Worm (Caenorhabditis elegans): ENCODE results near the gene rac-2.

DNA sequence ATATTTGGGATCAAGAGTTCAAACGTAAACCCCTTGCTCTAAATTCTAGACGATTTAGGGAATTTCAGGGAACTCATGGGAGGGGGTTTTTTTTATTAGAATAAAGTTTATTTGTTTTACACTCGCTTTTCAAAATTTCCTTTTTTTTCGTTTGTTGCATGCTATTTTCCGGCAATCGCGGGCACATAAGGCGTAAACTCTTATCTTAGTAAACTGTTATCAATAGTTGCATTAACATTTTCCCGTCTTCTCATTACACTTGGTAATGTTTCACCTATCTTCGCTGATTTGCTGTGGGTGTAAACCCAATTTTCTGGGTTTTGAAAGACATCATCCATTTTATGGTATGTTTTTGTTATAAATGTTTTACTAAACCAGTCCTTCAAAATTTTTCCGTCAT, 14.1 kb upstream of the rac-2 start:
- TF ChIP-seq pqm-1 (tag; optimal IDR thresholded peaks at IDR 0.05) (no peak), K09A11.1 (tag; optimal IDR thresholded peaks at IDR 0.05; ENCODE audit: insufficient read depth) (no peak), nhr-11 (tag; optimal IDR thresholded peaks at IDR 0.05) (no peak), nfya-1 (tag; optimal IDR thresholded peaks at IDR 0.05) (no peak), ceh-9 (tag; optimal IDR thresholded peaks at IDR 0.05) (no peak), dve-1 (tag; optimal IDR thresholded peaks at IDR 0.05) (no peak), ceh-45 (GFP tag; IDR thresholded peaks at IDR 0.05) (no peak), unc-55 (GFP tag; optimal IDR thresholded peaks at IDR 0.05) (no peak), F13H6.1 (tag; optimal IDR thresholded peaks at IDR 0.05) (no peak), ets-4 (tag; optimal IDR thresholded peaks at IDR 0.05) (no peak), unc-86 (tag; optimal IDR thresholded peaks at IDR 0.05) (no peak), ceh-34 (tag; optimal IDR thresholded peaks at IDR 0.05) (no peak), C08G9.2 (tag; optimal IDR thresholded peaks at IDR 0.05) (no peak)
